Worm (Caenorhabditis elegans): ENCODE data around the gene clec-165.

- TF ChIP-seq pqm-1 (tag; optimal IDR thresholded peaks at IDR 0.05), result no peak
- no peak for TF ChIP-seq nfya-1 (tag; optimal IDR thresholded peaks at IDR 0.05)
- TF ChIP-seq hlh-30 (tag; optimal IDR thresholded peaks at IDR 0.05; ENCODE audit: insufficient read depth), result no peak
- TF ChIP-seq rnt-1 (tag; optimal IDR thresholded peaks at IDR 0.05), result no peak
- no peak for TF ChIP-seq C38D4.7 (GFP tag; optimal IDR thresholded peaks at IDR 0.05)
- no peak for TF ChIP-seq pha-4 (tag; optimal IDR thresholded peaks at IDR 0.05)
- no peak for TF ChIP-seq fkh-10 (GFP tag; optimal IDR thresholded peaks at IDR 0.05)
- TF ChIP-seq lin-11 (tag; optimal IDR thresholded peaks at IDR 0.05), result no peak
- no peak for TF ChIP-seq madf-2 (tag; optimal IDR thresholded peaks at IDR 0.05)
- no peak for TF ChIP-seq unc-3 (GFP tag; conservative IDR thresholded peaks at IDR 0.05)
- TF ChIP-seq unc-3 (tag; optimal IDR thresholded peaks at IDR 0.05), result no peak
- no peak for TF ChIP-seq tbx-2 (tag; optimal IDR thresholded peaks at IDR 0.05)
Measured at ce11 chrIV:1234780-1235179, 11.9 kb downstream of the clec-165 start.

Data from whole organism, late embryonic.